Worm (Caenorhabditis elegans): Measurements from ENCODE around the gene fbxb-90.

Gene fbxb-90

ce11 chrII:3752184-3752583, 3.6 kb upstream of the fbxb-90 start, which contains the start of gene sdz-11:
Gene sdz-11 (minus strand): TSS chrII:3752284.
- TF ChIP-seq pag-3 (tag; optimal IDR thresholded peaks at IDR 0.05; ENCODE audit: borderline replicate concordance) (no peak), gmeb-2 (tag; optimal IDR thresholded peaks at IDR 0.05) (no peak), ceh-24 (tag; optimal IDR thresholded peaks at IDR 0.05) (no peak), pha-2 (tag; optimal IDR thresholded peaks at IDR 0.05) (no peak), hlh-8 (tag; optimal IDR thresholded peaks at IDR 0.05) (no peak), sox-4 (tag; optimal IDR thresholded peaks at IDR 0.05) (no peak), ref-2 (tag; optimal IDR thresholded peaks at IDR 0.05) (no peak), sox-2 (GFP tag; IDR thresholded peaks at IDR 0.05) (no peak), fkh-10 (GFP tag; optimal IDR thresholded peaks at IDR 0.05) (no peak), ceh-31 (tag; optimal IDR thresholded peaks at IDR 0.05) (no peak), pat-9 (tag; optimal IDR thresholded peaks at IDR 0.05) (no peak)

ce11 chrII:3750685-3751084, 2.1 kb upstream of the fbxb-90 start, which contains the start of gene fbxb-91:
Gene fbxb-91 (minus strand): TSS chrII:3750785.
- TF ChIP-seq pqm-1 (tag; optimal IDR thresholded peaks at IDR 0.05) (no peak), tbx-7 (tag; optimal IDR thresholded peaks at IDR 0.05) (no peak), unc-3 (GFP tag; conservative IDR thresholded peaks at IDR 0.05) (no peak), unc-3 (tag; optimal IDR thresholded peaks at IDR 0.05) (no peak), ztf-16 (tag; optimal IDR thresholded peaks at IDR 0.05) (no peak), unc-86 (tag; optimal IDR thresholded peaks at IDR 0.05) (no peak), K02D7.2 (tag; optimal IDR thresholded peaks at IDR 0.05) (no peak), F13H6.1 (tag; optimal IDR thresholded peaks at IDR 0.05) (no peak), pat-9 (tag; optimal IDR thresholded peaks at IDR 0.05) (no peak), lin-11 (tag; optimal IDR thresholded peaks at IDR 0.05) (no peak), ceh-22 (tag; optimal IDR thresholded peaks at IDR 0.05) (no peak), ceh-30 (tag; optimal IDR thresholded peaks at IDR 0.05) (no peak), ttx-3 (tag; optimal IDR thresholded peaks at IDR 0.05) (no peak), nfya-1 (tag; optimal IDR thresholded peaks at IDR 0.05) (no peak), gmeb-2 (tag; optimal IDR thresholded peaks at IDR 0.05) (no peak), pros-1 (tag; optimal IDR thresholded peaks at IDR 0.05) (no peak), ceh-6 (GFP tag; optimal IDR thresholded peaks at IDR 0.05) (no peak), dmd-4 (tag; optimal IDR thresholded peaks at IDR 0.05; ENCODE audit: borderline replicate concordance) (no peak), che-1 (tag; optimal IDR thresholded peaks at IDR 0.05) (no peak), nhr-11 (tag; optimal IDR thresholded peaks at IDR 0.05) (no peak), ceh-48 (tag; optimal IDR thresholded peaks at IDR 0.05) (no peak)

- TF ChIP-seq ceh-18 (tag; optimal IDR thresholded peaks at IDR 0.05) (no peak), gmeb-2 (tag; optimal IDR thresholded peaks at IDR 0.05) (no peak), Y22D7AL.16 (tag; optimal IDR thresholded peaks at IDR 0.05) (no peak), elt-2 (tag; optimal IDR thresholded peaks at IDR 0.05) (no peak), sox-4 (tag; optimal IDR thresholded peaks at IDR 0.05) (no peak), ceh-34 (tag; optimal IDR thresholded peaks at IDR 0.05) (no peak), ceh-9 (tag; optimal IDR thresholded peaks at IDR 0.05) (no peak), C38D4.7 (GFP tag; optimal IDR thresholded peaks at IDR 0.05) (no peak), tbx-2 (tag; optimal IDR thresholded peaks at IDR 0.05) (no peak)
Measured at ce11 chrII:3747405-3747804, 1.2 kb downstream of the fbxb-90 start, which contains the start of gene fbxb-92. Gene fbxb-92 (minus strand): TSS chrII:3747505.

ce11 chrII:3743684-3744200, 4.9 kb downstream of the fbxb-90 start, which contains the start of gene nta-1:
Gene nta-1 (minus strand): TSS chrII:3743814.
- no peak for TF ChIP-seq hlh-30 (tag; optimal IDR thresholded peaks at IDR 0.05; ENCODE audit: insufficient read depth)

All from whole organism, late embryonic.